Worm (Caenorhabditis elegans) whole organism, late embryonic: ENCODE measurements around the gene dhs-13.

Source experiments
- C38D4.7 ChIP-seq: fragments of 200-800 bp; sonication (Bioruptor generic); optimal IDR thresholded peaks from 2 replicates; lab custom pipeline; 2018; ENCODE audit warnings: mild to moderate bottlenecking, missing genetic modification characterization, moderate library complexity, missing compliant biosample characterization
- F13H6.1 ChIP-seq: sonication (generic microtip); optimal IDR thresholded peaks from 2 replicates; lab custom pipeline; 2016; ENCODE audit warnings: missing genetic modification characterization, missing compliant biosample characterization
- ama-1 ChIP-seq: fragments of 150-350 bp; optimal IDR thresholded peaks from 2 replicates; lab custom pipeline; 2014
- ceh-18 ChIP-seq: sonication (generic microtip); optimal IDR thresholded peaks from 2 replicates; lab custom pipeline; 2016; ENCODE audit warnings: missing genetic modification characterization, missing compliant biosample characterization
- ceh-30 ChIP-seq: fragments of 150-350 bp; optimal IDR thresholded peaks from 2 replicates; lab custom pipeline; 2014; ENCODE audit warnings: missing biosample characterization, missing genetic modification characterization
- fkh-10 ChIP-seq: fragments of 150-350 bp; optimal IDR thresholded peaks from 2 replicates; lab custom pipeline; 2014; ENCODE audit warnings: missing biosample characterization, missing genetic modification reagents, missing genetic modification characterization
- hlh-6 ChIP-seq: sonication (generic microtip); optimal IDR thresholded peaks from 2 replicates; lab custom pipeline; 2016; ENCODE audit warnings: missing genotype, missing genetic modification characterization, missing compliant biosample characterization
- pha-4 ChIP-seq: fragments of 150-350 bp; optimal IDR thresholded peaks from 2 replicates; lab custom pipeline; 2018; ENCODE audit warnings: missing biosample characterization, missing genetic modification reagents, missing genetic modification characterization
- rnt-1 ChIP-seq: sonication (generic microtip); optimal IDR thresholded peaks from 2 replicates; lab custom pipeline; 2016; ENCODE audit warnings: missing genetic modification characterization, missing compliant biosample characterization
- sdc-2 ChIP-seq: sonication (generic microtip); optimal IDR thresholded peaks from 2 replicates; lab custom pipeline; 2016; ENCODE audit warnings: missing genotype, missing genetic modification characterization, missing compliant biosample characterization
- tbx-2 ChIP-seq: sonication (generic microtip); optimal IDR thresholded peaks from 2 replicates; lab custom pipeline; 2016; ENCODE audit warnings: missing genetic modification characterization, missing compliant biosample characterization

ce11 chrV:1803043-1803442 is 31.5 kb upstream of the dhs-13 start, which contains the start of gene srt-41:
- no peak for TF ChIP-seq ceh-30 (tag; lab: Kevin White, UChicago)
- TF ChIP-seq ama-1 (lab: Kevin White, UChicago), result no peak
- no peak for TF ChIP-seq rnt-1 (tag; lab: Kevin White, UChicago)
- no peak for TF ChIP-seq tbx-2 (tag; lab: Kevin White, UChicago)
- TF ChIP-seq ceh-18 (tag; lab: Kevin White, UChicago), result no peak
- TF ChIP-seq sdc-2 (tag; lab: Kevin White, UChicago), result no peak
- no peak for TF ChIP-seq fkh-10 (GFP tag; lab: Kevin White, UChicago)
- TF ChIP-seq hlh-6 (tag; lab: Kevin White, UChicago), result no peak
- no peak for TF ChIP-seq C38D4.7 (GFP tag; lab: Kevin White, UChicago)
- no peak for TF ChIP-seq pha-4 (tag; lab: Kevin White, UChicago)
- TF ChIP-seq F13H6.1, result no peak
